Fruit fly (Drosophila melanogaster) whole organism, embryonic: Measurements from ENCODE around the gene Pvf2.

Experiments
- Antp ChIP-seq: fragments of 200-800 bp; sonication (Bioruptor generic); optimal IDR thresholded peaks from 3 replicates; lab custom pipeline; 2016; ENCODE audit warnings: missing biosample characterization, missing genetic modification characterization
- CG10959 ChIP-seq: fragments of 200-800 bp; sonication (Bioruptor generic); IDR thresholded peaks from 2 replicates; pipeline ENCODE4 v1.3.6; 2022; ENCODE audit warnings: missing biosample characterization, missing genetic modification characterization
- CG12659 ChIP-seq: fragments of 200-800 bp; sonication (Bioruptor generic); optimal IDR thresholded peaks from 3 replicates; lab custom pipeline; 2017; ENCODE audit warnings: mild to moderate bottlenecking, missing biosample characterization, missing genetic modification reagents, missing genetic modification characterization
- CG1529 ChIP-seq: fragments of 200-800 bp; sonication (Bioruptor generic); optimal IDR thresholded peaks from 3 replicates; lab custom pipeline; 2018; ENCODE audit warnings: missing biosample characterization, missing genetic modification characterization
- CG17612 ChIP-seq: fragments of 200-800 bp; sonication (Bioruptor generic); IDR thresholded peaks from 2 replicates; pipeline ENCODE4 v1.3.6; 2022; ENCODE audit warnings: missing biosample characterization, missing genetic modification characterization
- CG1792 ChIP-seq: fragments of 200-800 bp; sonication (Bioruptor generic); optimal IDR thresholded peaks from 2 replicates; lab custom pipeline; 2016; ENCODE audit warnings: missing biosample characterization, missing genetic modification characterization
- CG30020 ChIP-seq: fragments of 200-800 bp; optimal IDR thresholded peaks from 2 replicates; lab custom pipeline; 2019; ENCODE audit warnings: missing biosample characterization, mild to moderate bottlenecking, missing genetic modification characterization, moderate library complexity
- CG34224 ChIP-seq: fragments of 200-800 bp; sonication (Bioruptor generic); IDR thresholded peaks from 3 replicates; pipeline ENCODE4 v1.3.6; 2022; ENCODE audit warnings: missing biosample characterization, missing genetic modification characterization; ENCODE audit not compliant: partially characterized antibody
- CG34376 ChIP-seq: fragments of 200-800 bp; sonication (Bioruptor generic); optimal IDR thresholded peaks from 2 replicates; lab custom pipeline; 2018; ENCODE audit warnings: missing biosample characterization, mild to moderate bottlenecking, missing genetic modification characterization
- CG5245 ChIP-seq: fragments of 200-800 bp; sonication (Bioruptor generic); optimal IDR thresholded peaks from 3 replicates; lab custom pipeline; 2016; ENCODE audit warnings: missing biosample characterization, missing genetic modification characterization
- CG5953 ChIP-seq: fragments of 200-800 bp; sonication (Bioruptor generic); IDR thresholded peaks from 2 replicates; pipeline ENCODE4 v1.3.6; 2022; ENCODE audit warnings: missing biosample characterization, missing genetic modification characterization
- CG7987 ChIP-seq: fragments of 200-800 bp; sonication (Bioruptor generic); optimal IDR thresholded peaks from 2 replicates; lab custom pipeline; 2018; ENCODE audit warnings: missing biosample characterization, mild to moderate bottlenecking, missing genetic modification characterization, moderate library complexity
- CG8290 ChIP-seq, 3 experiments: fragments of 200-800 bp; sonication (Bioruptor generic); optimal IDR thresholded peaks; 2 replicates each; lab custom pipeline; 2016 to 2019; ENCODE audit warnings: missing biosample characterization in 3 of 3, missing genetic modification characterization in 3 of 3, mild to moderate bottlenecking in 2 of 3, moderate library complexity in 1 of 3
- CoRest ChIP-seq: fragments of 200-800 bp; sonication (Bioruptor generic); optimal IDR thresholded peaks from 3 replicates; lab custom pipeline; 2018; ENCODE audit warnings: missing biosample characterization, mild to moderate bottlenecking, missing genetic modification characterization, moderate library complexity
- D ChIP-seq, 2 experiments: fragments of 200-800 bp in 1 of 2; fragments of >200 bp in 1 of 2; sonication (Bioruptor generic) in 1 of 2; optimal IDR thresholded peaks; 2 replicates in 1 of 2; 3 replicates in 1 of 2; lab custom pipeline; 2017; ENCODE audit warnings: mild to moderate bottlenecking in 1 of 2, missing biosample characterization in 1 of 2, missing genetic modification characterization in 1 of 2, missing genetic modification reagents in 1 of 2
- D19B ChIP-seq: fragments of 200-800 bp; sonication (Bioruptor generic); optimal IDR thresholded peaks from 2 replicates; lab custom pipeline; 2017; ENCODE audit warnings: missing biosample characterization, mild to moderate bottlenecking, missing genetic modification characterization
- Dip2 ChIP-seq: fragments of 200-800 bp; sonication (Bioruptor generic); IDR thresholded peaks from 2 replicates; pipeline ENCODE4 v1.3.6; 2022; ENCODE audit warnings: missing biosample characterization, missing genetic modification characterization
- Dip3 ChIP-seq: fragments of 200-800 bp; sonication (Bioruptor generic); optimal IDR thresholded peaks from 3 replicates; lab custom pipeline; 2016; ENCODE audit warnings: missing biosample characterization, missing genetic modification characterization
- Eip74EF ChIP-seq, 2 experiments: fragments of 200-800 bp in 1 of 2; fragments of >200 bp in 1 of 2; sonication (Bioruptor generic) in 1 of 2; optimal IDR thresholded peaks; 2 replicates each; lab custom pipeline; 2017 to 2019; ENCODE audit warnings: missing biosample characterization in 2 of 2, missing genetic modification characterization in 2 of 2, mild to moderate bottlenecking in 1 of 2, moderate library complexity in 1 of 2
- Ets97D ChIP-seq: fragments of 200-800 bp; sonication (Bioruptor generic); optimal IDR thresholded peaks from 3 replicates; lab custom pipeline; 2016; ENCODE audit warnings: missing biosample characterization, missing genetic modification characterization
- HHEX ChIP-seq: fragments of 200-800 bp; sonication (Bioruptor generic); optimal IDR thresholded peaks from 3 replicates; lab custom pipeline; 2017; ENCODE audit warnings: missing biosample characterization, mild to moderate bottlenecking, missing genetic modification characterization, missing genetic modification reagents
- Med ChIP-seq: fragments of 200-800 bp; sonication (Bioruptor generic); peaks from one replicate; lab custom pipeline; 2016; ENCODE audit warnings: missing biosample characterization, missing genetic modification characterization, mild to moderate bottlenecking, inconsistent platforms, moderate library complexity
- NFAT ChIP-seq: fragments of 200-800 bp; sonication (Bioruptor generic); IDR thresholded peaks from 2 replicates; pipeline ENCODE4 v1.3.6; 2022; ENCODE audit warnings: missing biosample characterization, missing genetic modification characterization
- Ptx1 ChIP-seq: fragments of 200-800 bp; sonication (Bioruptor generic); IDR thresholded peaks from 2 replicates; pipeline ENCODE4 v1.3.6; 2022; ENCODE audit warnings: missing biosample characterization, missing genetic modification characterization
- Stat92E ChIP-seq, 3 experiments: fragments of >200 bp in 2 of 3; fragments of 200-800 bp in 1 of 3; sonication (Bioruptor generic) in 1 of 3; optimal IDR thresholded peaks; 2 replicates each; lab custom pipeline; 2017 to 2019; ENCODE audit warnings: missing biosample characterization in 3 of 3, missing genetic modification characterization in 3 of 3, mild to moderate bottlenecking in 1 of 3, moderate library complexity in 1 of 3
- TFAM ChIP-seq: fragments of 200-800 bp; sonication (Bioruptor generic); optimal IDR thresholded peaks from 2 replicates; lab custom pipeline; 2017; ENCODE audit warnings: missing biosample characterization, missing genetic modification characterization, inconsistent platforms
- Xbp1 ChIP-seq: fragments of 200-800 bp; sonication (Bioruptor generic); optimal IDR thresholded peaks from 3 replicates; lab custom pipeline; 2016; ENCODE audit warnings: missing biosample characterization, mild to moderate bottlenecking, missing genetic modification characterization
- ash1 ChIP-seq: fragments of 200-800 bp; sonication (Bioruptor generic); optimal IDR thresholded peaks from 2 replicates; lab custom pipeline; 2018; ENCODE audit warnings: missing biosample characterization, mild to moderate bottlenecking, missing genetic modification characterization
- bsh ChIP-seq, 2 experiments: fragments of 200-800 bp; sonication (Bioruptor generic); optimal IDR thresholded peaks; 2 replicates each; lab custom pipeline; 2017 to 2018; ENCODE audit warnings: mild to moderate bottlenecking in 2 of 2, missing biosample characterization in 2 of 2, missing genetic modification characterization in 2 of 2, moderate library complexity in 1 of 2
- cas ChIP-seq: fragments of 200-800 bp; sonication (Bioruptor generic); IDR thresholded peaks from 2 replicates; pipeline ENCODE4 v1.3.6; 2022; ENCODE audit warnings: missing biosample characterization, missing genetic modification characterization
- corto ChIP-seq: fragments of 200-800 bp; sonication (Bioruptor generic); optimal IDR thresholded peaks from 2 replicates; lab custom pipeline; 2016; ENCODE audit warnings: missing biosample characterization, mild to moderate bottlenecking, missing genetic modification characterization, moderate library complexity
- dan ChIP-seq: fragments of 200-800 bp; sonication (Bioruptor generic); IDR thresholded peaks from 2 replicates; pipeline ENCODE4 v1.3.6; 2022; ENCODE audit warnings: missing biosample characterization, missing genetic modification characterization
- disco-r ChIP-seq: fragments of 200-800 bp; sonication (Bioruptor generic); optimal IDR thresholded peaks from 2 replicates; lab custom pipeline; 2016; ENCODE audit warnings: missing biosample characterization, missing genetic modification characterization
- fru ChIP-seq: fragments of >200 bp; optimal IDR thresholded peaks from 2 replicates; lab custom pipeline; 2017
- gem ChIP-seq: fragments of 200-800 bp; sonication (Bioruptor generic); optimal IDR thresholded peaks from 2 replicates; lab custom pipeline; 2019; ENCODE audit warnings: missing biosample characterization, mild to moderate bottlenecking, missing genetic modification characterization, moderate library complexity
- gfzf ChIP-seq: fragments of 200-800 bp; sonication (Bioruptor generic); optimal IDR thresholded peaks from 2 replicates; lab custom pipeline; 2016; ENCODE audit warnings: missing biosample characterization, mild to moderate bottlenecking, missing genetic modification characterization, moderate library complexity
- hb ChIP-seq: fragments of 200-800 bp; sonication (Bioruptor generic); IDR thresholded peaks from 3 replicates; pipeline ENCODE4 v1.3.6; 2022; ENCODE audit warnings: missing biosample characterization, missing genetic modification characterization; ENCODE audit not compliant: partially characterized antibody
- maf-S ChIP-seq: fragments of 200-800 bp; sonication (Bioruptor generic); optimal IDR thresholded peaks from 2 replicates; lab custom pipeline; 2016; ENCODE audit warnings: missing biosample characterization, missing genetic modification characterization
- pan ChIP-seq, 4 experiments: fragments of >200 bp in 3 of 4; fragments of 200-800 bp in 1 of 4; sonication (Bioruptor generic) in 1 of 4; optimal IDR thresholded peaks in 3 of 4; IDR thresholded peaks in 1 of 4; 2 replicates each; pipeline versions ENCODE4 v1.3.6 to Lab custom; 2017 to 2022; ENCODE audit warnings: missing biosample characterization in 2 of 4, missing genetic modification characterization in 2 of 4, mixed read lengths in 1 of 4
- pb ChIP-seq: fragments of 200-800 bp; sonication (Bioruptor generic); optimal IDR thresholded peaks from 3 replicates; lab custom pipeline; 2016; ENCODE audit warnings: missing biosample characterization, missing genetic modification characterization
- pfk ChIP-seq: fragments of 200-800 bp; sonication (Bioruptor generic); optimal IDR thresholded peaks from 2 replicates; lab custom pipeline; 2018; ENCODE audit warnings: missing biosample characterization, mild to moderate bottlenecking, missing genetic modification characterization, moderate library complexity
- pho ChIP-seq: fragments of 200-800 bp; sonication (Bioruptor generic); optimal IDR thresholded peaks from 2 replicates; lab custom pipeline; 2016; ENCODE audit warnings: missing biosample characterization, missing genetic modification characterization
- prd ChIP-seq, 3 experiments: fragments of >200 bp in 2 of 3; fragments of 200-800 bp in 1 of 3; sonication (Bioruptor generic) in 1 of 3; optimal IDR thresholded peaks in 2 of 3; IDR thresholded peaks in 1 of 3; 2 replicates in 2 of 3; 3 replicates in 1 of 3; pipeline versions ENCODE4 v1.3.6 to Lab custom; 2017 to 2022; ENCODE audit warnings: missing biosample characterization in 1 of 3, missing genetic modification characterization in 1 of 3
- slou ChIP-seq: fragments of 200-800 bp; sonication (Bioruptor generic); optimal IDR thresholded peaks from 3 replicates; lab custom pipeline; 2016; ENCODE audit warnings: missing biosample characterization, missing genetic modification characterization
- sug ChIP-seq: fragments of 200-800 bp; optimal IDR thresholded peaks from 2 replicates; lab custom pipeline; 2019; ENCODE audit warnings: missing biosample characterization, mild to moderate bottlenecking, missing genetic modification characterization, moderate library complexity
- tin ChIP-seq: fragments of 200-800 bp; sonication (Bioruptor generic); optimal IDR thresholded peaks from 3 replicates; lab custom pipeline; 2016; ENCODE audit warnings: missing biosample characterization, missing genetic modification characterization
- trem ChIP-seq: fragments of 200-800 bp; optimal IDR thresholded peaks from 3 replicates; lab custom pipeline; 2019; ENCODE audit warnings: missing biosample characterization, mild to moderate bottlenecking, missing genetic modification characterization, moderate library complexity
- yki ChIP-seq: fragments of >200 bp; optimal IDR thresholded peaks from 3 replicates; lab custom pipeline; 2018

The Pvf2 gene

DNA sequence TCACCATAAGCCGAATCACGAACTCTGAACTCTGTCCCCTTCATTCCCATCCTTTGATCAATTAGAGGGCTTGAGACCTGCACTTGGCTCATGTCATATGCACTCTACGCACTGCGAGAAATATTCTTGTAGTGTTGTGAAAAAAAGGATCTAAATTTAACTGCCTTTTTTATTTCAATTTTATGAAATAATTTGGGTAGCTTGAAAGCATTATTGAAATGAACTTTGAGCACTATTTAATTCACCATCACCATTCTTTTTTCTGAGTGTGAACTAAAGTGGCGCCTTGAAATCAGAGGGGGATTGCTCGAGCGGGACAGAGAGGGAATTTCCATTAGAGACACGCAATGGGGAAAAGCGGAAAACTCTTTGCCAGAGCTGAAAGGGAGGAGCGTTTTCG is 39.3 kb upstream of the Pvf2 start (continued):
- TF ChIP-seq CoRest (tag; lab: Kevin White, UChicago) = peak; percentile 80
- no peak for TF ChIP-seq fru
- TF ChIP-seq Xbp1 (GFP tag; lab: Kevin White, UChicago) = peak; percentile 81
- peak; percentile 22; the same call in 1 of the 2 replicates for TF ChIP-seq CG5953
- TF ChIP-seq Ets97D (GFP tag; lab: Kevin White, UChicago) = peak; percentile 51
- peak; percentile 75 for TF ChIP-seq CG1529
- TF ChIP-seq disco-r = peak; percentile 56
- TF ChIP-seq prd (optimal IDR thresholded peaks at IDR 0.05; lab: Kevin White, UChicago) = no peak
- peak; percentile 87 for TF ChIP-seq prd (GFP tag; IDR thresholded peaks at IDR 0.05; lab: Robert Waterston, UW)
- TF ChIP-seq NFAT (GFP tag; lab: Robert Waterston, UW) = no peak
- TF ChIP-seq D (optimal IDR thresholded peaks at IDR 0.05; lab: Kevin White, UChicago) = no peak
- TF ChIP-seq D (GFP tag; optimal IDR thresholded peaks at IDR 0.05; lab: Kevin White, UChicago) = peak; percentile 85
- TF ChIP-seq yki = no peak
- TF ChIP-seq CG34224 = no peak
- peak; percentile 72 for TF ChIP-seq pb (GFP tag; lab: Kevin White, UChicago)
- no peak for TF ChIP-seq cas (GFP tag; lab: Robert Waterston, UW)
- peak; percentile 84 for TF ChIP-seq CG5245 (GFP tag; lab: Kevin White, UChicago)
- peak; percentile 95 for TF ChIP-seq Med (GFP tag; lab: Kevin White, UChicago)
- peak; percentile 45 for TF ChIP-seq CG12659 (GFP tag; lab: Kevin White, UChicago)
- peak; percentile 82 for TF ChIP-seq trem (tag; lab: Kevin White, UChicago)
- peak; percentile 56 for TF ChIP-seq TFAM (GFP tag; lab: Kevin White, UChicago)
- no peak for TF ChIP-seq Dip2 (GFP tag; lab: Robert Waterston, UW)
- TF ChIP-seq Stat92E (GFP tag; optimal IDR thresholded peaks at IDR 0.05; lab: Kevin White, UChicago) = peak in 1 of 3 experiments; percentile 57
- TF ChIP-seq maf-S (GFP tag; lab: Kevin White, UChicago) = peak; percentile 47
- TF ChIP-seq slou (GFP tag; lab: Kevin White, UChicago) = peak; percentile 36
- TF ChIP-seq bsh (GFP tag; optimal IDR thresholded peaks at IDR 0.05; lab: Kevin White, UChicago) = peak in 1 of 2 experiments; percentile 89
- no peak for TF ChIP-seq corto (GFP tag; lab: Kevin White, UChicago)
- no peak for TF ChIP-seq ash1 (GFP tag; lab: Kevin White, UChicago)
- TF ChIP-seq CG1792 (GFP tag; lab: Kevin White, UChicago) = peak; percentile 78
- TF ChIP-seq Eip74EF (GFP tag; optimal IDR thresholded peaks at IDR 0.05; lab: Kevin White, UChicago) = peak in 1 of 2 experiments; percentile 48
- TF ChIP-seq CG8290 (GFP tag; optimal IDR thresholded peaks at IDR 0.05; lab: Kevin White, UChicago) = peak; percentile 86
- TF ChIP-seq CG8290 (tag; optimal IDR thresholded peaks at IDR 0.05; lab: Kevin White, UChicago) = peak in 1 of 2 experiments; percentile 41
- no peak for TF ChIP-seq hb
- peak; percentile 91 for TF ChIP-seq CG10959 (GFP tag; lab: Robert Waterston, UW)
- peak; percentile 34 for TF ChIP-seq CG30020
- 0 out of 2 replicates have a peak, but pooled peaks have one; percentile 41 for TF ChIP-seq dan (GFP tag; lab: Robert Waterston, UW)
- TF ChIP-seq tin (GFP tag; lab: Kevin White, UChicago) = peak; percentile 84
- TF ChIP-seq CG7987 (GFP tag; lab: Kevin White, UChicago) = peak; percentile 25
- no peak for TF ChIP-seq sug (tag; lab: Kevin White, UChicago)
- no peak for TF ChIP-seq CG34376 (GFP tag; lab: Kevin White, UChicago)
- TF ChIP-seq pfk = no peak
- TF ChIP-seq gem (tag; lab: Kevin White, UChicago) = peak; percentile 91
- TF ChIP-seq pan (optimal IDR thresholded peaks at IDR 0.05; lab: Kevin White, UChicago) = no peak
- peak in 1 of 2 experiments; percentile 70 for TF ChIP-seq pan (GFP tag; optimal IDR thresholded peaks at IDR 0.05 in 1 of 2, IDR thresholded peaks at IDR 0.05 in 1 of 2)
- no peak for TF ChIP-seq pho (GFP tag; lab: Kevin White, UChicago)
- peak; percentile 71 for TF ChIP-seq Ptx1 (GFP tag; lab: Robert Waterston, UW)
- no peak for TF ChIP-seq D19B (GFP tag; lab: Kevin White, UChicago)
- TF ChIP-seq Antp (GFP tag; lab: Kevin White, UChicago) = peak; percentile 89
- 0 out of 2 replicates have a peak, but pooled peaks have one; percentile 43 for TF ChIP-seq CG17612 (GFP tag; lab: Robert Waterston, UW)
- TF ChIP-seq HHEX = peak; percentile 53
- TF ChIP-seq gfzf (GFP tag; lab: Kevin White, UChicago) = no peak
- TF ChIP-seq Dip3 (GFP tag; lab: Kevin White, UChicago) = peak; percentile 10
